Fruit fly (Drosophila melanogaster) S2 (cell line): ENCODE measurements around the gene Cdc6.

ENCODE experiments used
- CG8478 ChIP-seq: fragments of >200 bp; optimal IDR thresholded peaks from 2 replicates; lab custom pipeline; 2018
- CTCF ChIP-seq, 2 experiments: fragments of >200 bp; optimal IDR thresholded peaks; 2 replicates each; lab custom pipeline; 2018

dm6 chr3L:8655217-8655896 lies 21.5 kb upstream of the Cdc6 start:
- no peak for TF ChIP-seq CG8478 (lab: Kevin White, UChicago)
- TF ChIP-seq CTCF (optimal IDR thresholded peaks at IDR 0.05; lab: Kevin White, UChicago), result no peak
